Worm (Caenorhabditis elegans): ENCODE results near the gene npp-3.

- TF ChIP-seq sea-1 (GFP tag; conservative IDR thresholded peaks at IDR 0.05) = no peak
- TF ChIP-seq ama-1 (optimal IDR thresholded peaks at IDR 0.05) = no peak
- TF ChIP-seq ceh-36 (tag; optimal IDR thresholded peaks at IDR 0.05) = no peak
- no peak for TF ChIP-seq hmg-4 (GFP tag; optimal IDR thresholded peaks at IDR 0.05)
- no peak for TF ChIP-seq tbx-11 (GFP tag; IDR thresholded peaks at IDR 0.05)
- no peak for TF ChIP-seq ets-7 (tag; optimal IDR thresholded peaks at IDR 0.05)
- no peak for TF ChIP-seq flt-1 (GFP tag; IDR thresholded peaks at IDR 0.05)
- TF ChIP-seq B0310.2 (tag; optimal IDR thresholded peaks at IDR 0.05) = no peak
- no peak for TF ChIP-seq pes-1 (GFP tag; IDR thresholded peaks at IDR 0.05)
- no peak for TF ChIP-seq ceh-13 (GFP tag; optimal IDR thresholded peaks at IDR 0.05)
- TF ChIP-seq tbx-37 (GFP tag; conservative IDR thresholded peaks at IDR 0.05) = no peak
These were observed 31.1 kb downstream of the npp-3 start for ce11 chrII:11843441-11843840.
